Worm (Caenorhabditis elegans) whole organism, L2 larva: Measurements from ENCODE around the gene F44G4.6.
A peak's percentile ranks its signal among the peaks of the same experiment; 100 is the strongest.

Source experiments
- C34F6.9 ChIP-seq: fragments of 150-350 bp; optimal IDR thresholded peaks from 2 replicates; lab custom pipeline; 2014; ENCODE audit warnings: missing biosample characterization, missing genetic modification characterization
- F13H6.1 ChIP-seq: sonication (generic microtip); optimal IDR thresholded peaks from 2 replicates; lab custom pipeline; 2016; ENCODE audit warnings: missing genetic modification characterization, missing compliant biosample characterization
- aly-2 ChIP-seq: fragments of 150-350 bp; optimal IDR thresholded peaks from 2 replicates; lab custom pipeline; 2014; ENCODE audit warnings: missing biosample characterization, missing genetic modification characterization
- ama-1 ChIP-seq: fragments of 150-350 bp; optimal IDR thresholded peaks from 2 replicates; lab custom pipeline; 2018; ENCODE audit warnings: inconsistent platforms
- blmp-1 ChIP-seq: sonication (generic microtip); optimal IDR thresholded peaks from 2 replicates; lab custom pipeline; 2017; ENCODE audit warnings: missing genetic modification characterization, mild to moderate bottlenecking, missing compliant biosample characterization, antibody characterized with exemption, moderate library complexity; ENCODE audit not compliant: insufficient read depth
- ceh-16 ChIP-seq: fragments of 150-350 bp; optimal IDR thresholded peaks from 2 replicates; lab custom pipeline; 2014; ENCODE audit warnings: missing biosample characterization, missing genetic modification characterization
- crh-2 ChIP-seq: sonication (generic microtip); optimal IDR thresholded peaks from 2 replicates; lab custom pipeline; 2017; ENCODE audit warnings: missing biosample characterization, missing genetic modification characterization
- dmd-4 ChIP-seq: sonication (generic microtip); optimal IDR thresholded peaks from 2 replicates; lab custom pipeline; 2017; ENCODE audit warnings: missing biosample characterization, missing genetic modification characterization
- egl-27 ChIP-seq: sonication (generic microtip); optimal IDR thresholded peaks from 3 replicates; lab custom pipeline; 2017; ENCODE audit warnings: missing biosample characterization, missing genetic modification reagents, missing genetic modification characterization
- elt-1 ChIP-seq: fragments of 150-350 bp; optimal IDR thresholded peaks from 2 replicates; lab custom pipeline; 2014; ENCODE audit warnings: missing biosample characterization, missing genetic modification characterization
- elt-3 ChIP-seq: sonication (generic microtip); optimal IDR thresholded peaks from 2 replicates; lab custom pipeline; 2017; ENCODE audit warnings: missing biosample characterization, missing genetic modification characterization
- fos-1 ChIP-seq: fragments of 150-350 bp; optimal IDR thresholded peaks from 2 replicates; lab custom pipeline; 2014; ENCODE audit warnings: missing biosample characterization, missing genetic modification characterization
- gmeb-1 ChIP-seq: fragments of 150-350 bp; optimal IDR thresholded peaks from 2 replicates; lab custom pipeline; 2014; ENCODE audit warnings: missing biosample characterization, missing genetic modification characterization
- lin-11 ChIP-seq: fragments of 150-350 bp; sonication (generic microtip); optimal IDR thresholded peaks from 2 replicates; lab custom pipeline; 2014; ENCODE audit warnings: missing biosample characterization, missing genetic modification characterization, inconsistent platforms, mixed read lengths
- lin-13 ChIP-seq: fragments of 150-350 bp; optimal IDR thresholded peaks from 2 replicates; lab custom pipeline; 2014; ENCODE audit warnings: missing biosample characterization, missing genetic modification reagents, missing genetic modification characterization
- lsy-2 ChIP-seq, 2 experiments: fragments of 150-350 bp in 1 of 2; sonication (generic microtip) in 1 of 2; optimal IDR thresholded peaks; 2 replicates each; lab custom pipeline; 2014 to 2017; ENCODE audit warnings: missing biosample characterization in 2 of 2, missing genetic modification characterization in 2 of 2
- mab-5 ChIP-seq: fragments of 150-350 bp; optimal IDR thresholded peaks from 2 replicates; lab custom pipeline; 2014; ENCODE audit warnings: missing biosample characterization, missing genetic modification characterization
- mbf-1 ChIP-seq: sonication (generic microtip); optimal IDR thresholded peaks from 2 replicates; lab custom pipeline; 2017; ENCODE audit warnings: missing biosample characterization, missing genetic modification characterization
- mdl-1 ChIP-seq, 2 experiments: fragments of 150-350 bp in 1 of 2; sonication (generic microtip) in 1 of 2; optimal IDR thresholded peaks; 2 replicates each; lab custom pipeline; 2017; ENCODE audit warnings: missing biosample characterization in 2 of 2, missing genetic modification characterization in 2 of 2
- nhr-10 ChIP-seq: sonication (generic microtip); optimal IDR thresholded peaks from 2 replicates; lab custom pipeline; 2017; ENCODE audit warnings: missing biosample characterization, missing genetic modification characterization
- nhr-129 ChIP-seq: fragments of 150-350 bp; optimal IDR thresholded peaks from 2 replicates; lab custom pipeline; 2014; ENCODE audit warnings: missing biosample characterization, missing genetic modification characterization
- nhr-21 ChIP-seq: fragments of 150-350 bp; optimal IDR thresholded peaks from 2 replicates; lab custom pipeline; 2014; ENCODE audit warnings: missing biosample characterization, missing genetic modification characterization
- nhr-23 ChIP-seq: fragments of 150-350 bp; optimal IDR thresholded peaks from 2 replicates; lab custom pipeline; 2014; ENCODE audit warnings: missing biosample characterization, missing genetic modification reagents, missing genetic modification characterization
- nhr-237 ChIP-seq: fragments of 150-350 bp; optimal IDR thresholded peaks from 2 replicates; lab custom pipeline; 2014; ENCODE audit warnings: missing biosample characterization, missing genetic modification characterization
- nhr-25 ChIP-seq: fragments of 150-350 bp; sonication (generic microtip); optimal IDR thresholded peaks from 3 replicates; lab custom pipeline; 2014; ENCODE audit warnings: missing biosample characterization, missing genetic modification characterization
- nhr-6 ChIP-seq: fragments of 150-350 bp; optimal IDR thresholded peaks from 2 replicates; lab custom pipeline; 2014; ENCODE audit warnings: missing biosample characterization, missing genetic modification characterization
- nhr-77 ChIP-seq: fragments of 150-350 bp; optimal IDR thresholded peaks from 2 replicates; lab custom pipeline; 2014; ENCODE audit warnings: missing biosample characterization, missing genetic modification characterization
- sem-4 ChIP-seq: fragments of 150-350 bp; optimal IDR thresholded peaks from 2 replicates; lab custom pipeline; 2014; ENCODE audit warnings: missing biosample characterization, missing genetic modification reagents, missing genetic modification characterization
- sma-3 ChIP-seq: sonication (generic microtip); optimal IDR thresholded peaks from 2 replicates; lab custom pipeline; 2016; ENCODE audit warnings: missing genetic modification reagents, missing genetic modification characterization, missing compliant biosample characterization
- sma-9 ChIP-seq, 2 experiments: fragments of 150-350 bp in 1 of 2; sonication (generic microtip) in 1 of 2; optimal IDR thresholded peaks; 2 replicates each; lab custom pipeline; 2014 to 2016; ENCODE audit warnings: missing genetic modification characterization in 2 of 2, mild to moderate bottlenecking in 1 of 2, missing biosample characterization in 1 of 2, missing compliant biosample characterization in 1 of 2, missing genetic modification reagents in 1 of 2, moderate library complexity in 1 of 2
- snpc-4 ChIP-seq: fragments of 150-350 bp; optimal IDR thresholded peaks from 2 replicates; lab custom pipeline; 2014; ENCODE audit warnings: missing biosample characterization, missing genetic modification characterization
- zag-1 ChIP-seq: fragments of 150-350 bp; optimal IDR thresholded peaks from 2 replicates; lab custom pipeline; 2014; ENCODE audit warnings: missing biosample characterization, missing genetic modification characterization
- ztf-1 ChIP-seq: fragments of 200-800 bp; sonication (Bioruptor generic); conservative IDR thresholded peaks from 2 replicates; pipeline ENCODE4 v1.3.6; 2022; ENCODE audit warnings: missing genetic modification characterization, missing compliant biosample characterization
- ztf-11 ChIP-seq: sonication (generic microtip); optimal IDR thresholded peaks from 2 replicates; lab custom pipeline; 2017; ENCODE audit warnings: missing biosample characterization, missing genetic modification characterization
- ztf-4 ChIP-seq: fragments of 150-350 bp; optimal IDR thresholded peaks from 2 replicates; lab custom pipeline; 2014; ENCODE audit warnings: missing biosample characterization, missing genetic modification characterization

F44G4.6 gene

DNA sequence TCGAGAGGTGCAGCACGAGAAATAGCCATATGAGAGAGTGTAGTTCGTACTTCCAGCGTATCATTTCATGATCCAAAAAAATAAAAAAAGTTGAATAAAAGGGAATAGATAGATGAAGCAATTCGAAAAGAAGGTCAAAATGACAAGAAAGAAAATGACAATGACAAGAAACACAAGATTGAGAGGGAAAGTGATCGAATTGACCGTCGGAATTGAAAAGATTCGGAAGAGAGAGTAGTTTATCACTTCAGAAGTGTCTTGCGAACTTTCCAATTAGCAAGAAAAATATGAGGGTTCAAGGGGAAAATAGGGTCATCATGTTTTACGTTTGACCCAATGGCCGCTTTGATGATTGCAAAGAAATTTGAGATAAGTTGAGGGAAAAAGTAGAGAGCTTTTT, 18.1 kb upstream of the F44G4.6 start, which contains the start of gene dep-1:
Gene dep-1, minus strand, starts transcription at position 95 of the 400 bp plus-strand sequence.
- TF ChIP-seq fos-1 (tag; lab: Kevin White, UChicago) (no peak), blmp-1 (tag; lab: Kevin White, UChicago) (peak; percentile 72)

DNA sequence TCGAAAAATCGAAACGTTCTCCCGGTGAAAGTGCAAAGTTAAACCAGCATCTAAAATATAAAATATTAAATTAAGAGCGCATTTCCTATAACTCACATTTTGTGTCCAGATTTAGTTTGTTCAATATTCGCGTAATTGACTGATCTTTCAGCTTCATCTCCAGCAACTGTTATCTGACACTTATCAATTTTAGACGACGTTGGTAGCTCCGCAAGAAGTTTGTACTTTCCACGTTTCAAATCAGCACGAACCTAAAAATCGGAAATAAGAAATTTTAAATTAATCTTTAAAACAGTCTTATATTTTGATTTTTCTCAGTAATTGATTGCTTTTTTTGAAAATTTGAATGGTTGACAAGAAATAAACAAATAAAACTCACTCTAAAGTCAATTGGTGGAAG, 16.0 kb upstream of the F44G4.6 start:
- TF ChIP-seq fos-1 (tag; lab: Kevin White, UChicago), result no peak
- no peak for TF ChIP-seq aly-2
- no peak for TF ChIP-seq lin-11 (tag; lab: Kevin White, UChicago)
- TF ChIP-seq egl-27 (tag; lab: Kevin White, UChicago), result no peak
- TF ChIP-seq nhr-21 (tag; lab: Kevin White, UChicago), result no peak
- TF ChIP-seq snpc-4 (tag; lab: Kevin White, UChicago), result no peak
- no peak for TF ChIP-seq nhr-6 (tag; lab: Kevin White, UChicago)
- TF ChIP-seq ztf-1 (GFP tag; lab: Robert Waterston, UW), result no peak
- no peak for TF ChIP-seq sma-3 (GFP tag; lab: Kevin White, UChicago)
- TF ChIP-seq nhr-10, result no peak

DNA sequence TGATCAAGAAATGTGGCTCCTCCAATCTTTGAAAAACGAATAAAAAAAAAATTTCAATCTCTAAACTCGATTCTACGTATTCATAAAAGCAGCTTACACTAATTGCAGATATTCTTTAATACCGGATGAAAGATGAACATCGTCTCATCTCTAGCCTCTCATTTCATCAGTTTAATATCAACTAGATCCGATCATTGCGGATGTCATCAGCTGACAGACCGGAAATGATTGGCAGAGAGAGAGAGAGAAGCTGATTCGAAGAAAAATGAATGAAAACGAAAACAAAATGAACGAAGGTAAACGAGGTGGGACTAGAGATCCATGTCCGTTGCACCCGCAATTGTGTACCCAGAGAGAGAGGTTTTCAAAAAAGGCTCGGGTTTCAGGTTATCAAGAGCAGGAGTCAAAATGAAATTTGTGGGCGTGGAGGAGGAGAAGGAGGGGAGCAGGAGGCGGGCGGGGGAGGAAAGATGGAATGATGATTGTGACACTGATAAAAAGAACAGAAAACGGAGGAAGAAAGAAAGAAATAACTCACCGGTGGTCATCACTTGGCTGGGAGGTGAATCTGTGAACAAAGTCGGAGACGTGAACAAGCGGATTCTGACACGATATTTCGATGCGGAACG, 13.4 kb upstream of the F44G4.6 start:
- TF ChIP-seq lin-11 (tag; lab: Kevin White, UChicago) (no peak), sem-4 (no peak), mbf-1 (tag; lab: Kevin White, UChicago) (no peak), mab-5 (tag; lab: Kevin White, UChicago) (no peak), fos-1 (tag; lab: Kevin White, UChicago) (peak; percentile 15), nhr-10 (no peak), sma-9 (GFP tag; optimal IDR thresholded peaks at IDR 0.05; lab: Kevin White, UChicago) (peak; percentile 46), sma-9 (tag; optimal IDR thresholded peaks at IDR 0.05; lab: Kevin White, UChicago) (no peak), F13H6.1 (tag; lab: Kevin White, UChicago) (peak; percentile 4), nhr-23 (no peak)

DNA sequence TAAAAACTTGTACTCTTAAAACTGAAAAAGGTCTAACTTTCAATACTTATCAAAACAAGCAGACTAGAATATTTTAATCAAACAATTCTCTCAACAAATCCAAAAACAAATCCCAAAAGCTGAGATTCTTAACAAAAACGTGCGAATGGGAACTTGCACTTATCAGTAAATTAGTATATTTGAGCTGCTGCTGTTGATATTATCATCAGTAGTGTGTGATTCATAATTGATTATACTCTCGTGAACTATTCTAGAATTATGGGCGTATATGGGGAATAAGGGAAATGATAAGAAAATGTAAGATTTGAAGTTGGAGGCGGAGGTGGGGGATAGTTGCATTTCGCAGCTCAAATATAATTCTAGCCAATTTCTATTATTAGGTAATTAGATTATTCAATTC, 12.6 kb upstream of the F44G4.6 start:
- TF ChIP-seq elt-3 (tag; lab: Kevin White, UChicago) (no peak), nhr-237 (tag; lab: Kevin White, UChicago) (no peak), fos-1 (tag; lab: Kevin White, UChicago) (peak; percentile 74)
- TF ChIP-seq, all 48 proteins: peak for 1

DNA sequence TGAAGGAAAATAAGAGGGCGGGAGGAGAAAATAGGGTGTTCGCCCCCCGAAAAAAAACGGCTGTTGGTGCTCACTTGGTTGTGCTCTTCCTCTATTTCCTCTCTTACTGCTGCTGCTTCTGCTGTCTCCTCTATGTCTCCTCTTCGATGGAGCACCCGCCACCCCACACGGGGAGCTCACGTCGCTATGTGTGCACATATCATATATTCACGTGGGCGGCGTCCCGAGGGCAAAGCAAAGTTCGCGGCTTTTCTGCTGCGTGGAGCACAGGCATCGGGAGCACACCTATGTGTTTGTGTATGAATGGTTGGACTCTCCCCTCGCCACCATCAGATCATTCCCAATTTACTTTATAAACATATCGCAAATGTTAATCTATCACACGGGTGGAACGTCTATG, 11.7 kb upstream of the F44G4.6 start:
- TF ChIP-seq snpc-4 (tag; lab: Kevin White, UChicago) (no peak), ama-1 (no peak), ztf-1 (GFP tag; lab: Robert Waterston, UW) (no peak), crh-2 (no peak), lsy-2 (tag; optimal IDR thresholded peaks at IDR 0.05; lab: Kevin White, UChicago) (peak in 1 of 2 experiments; percentile 24), fos-1 (tag; lab: Kevin White, UChicago) (no peak), C34F6.9 (tag; lab: Kevin White, UChicago) (peak; percentile 18), F13H6.1 (tag; lab: Kevin White, UChicago) (peak; percentile 55), lin-11 (tag; lab: Kevin White, UChicago) (peak; percentile 29), nhr-21 (tag; lab: Kevin White, UChicago) (no peak), nhr-25 (tag; lab: Kevin White, UChicago) (no peak), elt-1 (no peak), zag-1 (tag; lab: Kevin White, UChicago) (no peak), mdl-1 (tag; optimal IDR thresholded peaks at IDR 0.05; lab: Kevin White, UChicago) (peak in 1 of 2 experiments; percentile 22), nhr-129 (tag; lab: Kevin White, UChicago) (peak; percentile 37), ztf-11 (tag; lab: Kevin White, UChicago) (no peak), blmp-1 (tag; lab: Kevin White, UChicago) (no peak), ceh-16 (tag; lab: Kevin White, UChicago) (no peak), sma-9 (GFP tag; optimal IDR thresholded peaks at IDR 0.05; lab: Kevin White, UChicago) (peak; percentile 33), sma-9 (tag; optimal IDR thresholded peaks at IDR 0.05; lab: Kevin White, UChicago) (no peak), lin-13 (GFP tag; lab: Kevin White, UChicago) (no peak), dmd-4 (tag; lab: Kevin White, UChicago) (no peak), ztf-4 (tag; lab: Kevin White, UChicago) (no peak), gmeb-1 (tag; lab: Kevin White, UChicago) (no peak), nhr-77 (tag; lab: Kevin White, UChicago) (no peak)
